Worm (Caenorhabditis elegans): ENCODE results near the gene cyp-35D1.

ce11 chrV:16023559-16023958 is 45.5 kb upstream of the cyp-35D1 start:
- no peak for TF ChIP-seq flt-1 (GFP tag; IDR thresholded peaks at IDR 0.05)
- TF ChIP-seq scrt-1 (GFP tag; IDR thresholded peaks at IDR 0.05), result no peak
- no peak for TF ChIP-seq aly-1 (tag; optimal IDR thresholded peaks at IDR 0.05)
- no peak for TF ChIP-seq ama-1 (optimal IDR thresholded peaks at IDR 0.05)
- TF ChIP-seq hmg-4 (GFP tag; optimal IDR thresholded peaks at IDR 0.05), result no peak
- no peak for TF ChIP-seq ceh-36 (tag; optimal IDR thresholded peaks at IDR 0.05)
- no peak for TF ChIP-seq ceh-13 (GFP tag; optimal IDR thresholded peaks at IDR 0.05)
- TF ChIP-seq F13C5.2 (tag; optimal IDR thresholded peaks at IDR 0.05), result no peak
- no peak for TF ChIP-seq sea-1 (GFP tag; conservative IDR thresholded peaks at IDR 0.05)
- no peak for TF ChIP-seq B0310.2 (tag; optimal IDR thresholded peaks at IDR 0.05)
- no peak for TF ChIP-seq tbx-37 (GFP tag; conservative IDR thresholded peaks at IDR 0.05)
- TF ChIP-seq hmbx-1 (tag; optimal IDR thresholded peaks at IDR 0.05), result no peak
- TF ChIP-seq tra-4 (tag; optimal IDR thresholded peaks at IDR 0.05), result no peak
